Fruit fly (Drosophila melanogaster): Measurements from ENCODE around the gene dpr4.

- TF ChIP-seq CG5204 (GFP tag; optimal IDR thresholded peaks at IDR 0.05) (peak; percentile 91), CG1620 (GFP tag; optimal IDR thresholded peaks at IDR 0.05) (peak; percentile 89), CG33017 (tag; optimal IDR thresholded peaks at IDR 0.05) (peak; percentile 95), cic (GFP tag; optimal IDR thresholded peaks at IDR 0.05) (peak; percentile 86), CG12768 (GFP tag; optimal IDR thresholded peaks at IDR 0.05) (peak; percentile 98), CG7045 (GFP tag; optimal IDR thresholded peaks at IDR 0.05) (peak; percentile 88), pad (GFP tag; optimal IDR thresholded peaks at IDR 0.05) (peak; percentile 90), bab1 (GFP tag; optimal IDR thresholded peaks at IDR 0.05) (peak; percentile 98)
Measured at dm6 chr3R:11562326-11563109, 19.8 kb upstream of the dpr4 start.
